Worm (Caenorhabditis elegans): Measurements from ENCODE around the gene set-6.

DNA sequence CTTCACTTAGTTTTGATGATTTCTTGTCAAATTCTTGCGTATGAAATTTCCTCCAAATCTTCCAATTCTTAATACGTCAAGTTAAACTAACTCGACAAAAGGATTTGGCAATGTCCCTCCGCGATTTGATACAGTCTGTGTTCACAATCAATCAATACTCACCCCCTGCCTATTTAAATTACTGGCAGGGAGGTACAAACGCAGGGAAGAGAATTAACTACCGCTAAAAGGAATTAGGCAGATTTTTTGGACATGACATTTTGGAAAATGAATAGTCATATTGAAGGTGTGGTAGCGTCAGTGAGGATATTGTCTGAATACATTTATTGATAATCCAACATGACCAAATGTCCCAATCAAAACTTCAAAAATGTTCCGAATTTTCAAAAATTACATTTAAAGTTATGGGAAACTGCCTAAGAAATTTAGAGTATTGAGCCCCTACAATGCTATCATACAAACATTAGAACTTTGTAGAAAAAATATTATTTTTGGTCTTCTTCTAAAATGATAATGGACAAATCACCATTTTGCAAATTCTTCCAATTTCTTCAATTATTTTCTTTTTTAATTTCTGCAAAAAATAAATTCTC lies 37.0 kb downstream of the set-6 start:
- no peak for TF ChIP-seq ceh-24 (tag; optimal IDR thresholded peaks at IDR 0.05)
- no peak for TF ChIP-seq nfya-1 (tag; optimal IDR thresholded peaks at IDR 0.05)
- TF ChIP-seq ama-1 (optimal IDR thresholded peaks at IDR 0.05) = no peak
- TF ChIP-seq unc-55 (GFP tag; optimal IDR thresholded peaks at IDR 0.05) = no peak
- TF ChIP-seq ahr-1 (tag; optimal IDR thresholded peaks at IDR 0.05) = no peak
- TF ChIP-seq hlh-15 (tag; optimal IDR thresholded peaks at IDR 0.05) = peak; percentile 44
- no peak for TF ChIP-seq pha-4 (tag; optimal IDR thresholded peaks at IDR 0.05)
- TF ChIP-seq lin-11 (tag; optimal IDR thresholded peaks at IDR 0.05) = no peak
- no peak for TF ChIP-seq K02D7.2 (tag; optimal IDR thresholded peaks at IDR 0.05)
- TF ChIP-seq fkh-10 (GFP tag; optimal IDR thresholded peaks at IDR 0.05) = peak; percentile 57
- peak; percentile 85 for TF ChIP-seq unc-86 (tag; optimal IDR thresholded peaks at IDR 0.05)
- TF ChIP-seq pros-1 (tag; optimal IDR thresholded peaks at IDR 0.05) = peak; percentile 97
